Worm (Caenorhabditis elegans) whole organism, L4 larva: ENCODE measurements around the gene clec-82.

Source experiments
- D1046.2 ChIP-seq: fragments of 200-800 bp; sonication (Bioruptor generic); IDR thresholded peaks from 2 replicates; pipeline ENCODE4 v1.3.6; 2022; ENCODE audit warnings: missing genetic modification characterization, missing compliant biosample characterization
- aly-2 ChIP-seq: sonication (generic microtip); optimal IDR thresholded peaks from 2 replicates; lab custom pipeline; 2018; ENCODE audit warnings: missing biosample characterization, missing genetic modification characterization
- arid-1 ChIP-seq: fragments of 200-800 bp; sonication (Bioruptor generic); conservative IDR thresholded peaks from 2 replicates; pipeline ENCODE4 v1.3.6; 2022; ENCODE audit warnings: missing genetic modification reagents, missing genetic modification characterization, missing compliant biosample characterization
- cey-2 ChIP-seq: sonication (generic microtip); optimal IDR thresholded peaks from 3 replicates; lab custom pipeline; 2017; ENCODE audit warnings: missing genetic modification characterization, mild to moderate bottlenecking, missing compliant biosample characterization, antibody characterized with exemption, borderline replicate concordance; ENCODE audit not compliant: insufficient read depth
- daf-16 ChIP-seq, 3 experiments: sonication (generic microtip); optimal IDR thresholded peaks; 2 replicates each; lab custom pipeline; 2016 to 2017; ENCODE audit warnings: missing genetic modification characterization in 3 of 3, missing genetic modification reagents in 3 of 3, mild to moderate bottlenecking in 2 of 3, missing compliant biosample characterization in 2 of 3, missing biosample characterization in 1 of 3, moderate library complexity in 1 of 3
- egl-43 ChIP-seq: fragments of 200-800 bp; sonication (Bioruptor generic); IDR thresholded peaks from 2 replicates; pipeline ENCODE4 v1.3.6; 2022; ENCODE audit warnings: missing genetic modification reagents, missing genetic modification characterization, missing compliant biosample characterization
- fkh-10 ChIP-seq: fragments of 150-350 bp; optimal IDR thresholded peaks from 2 replicates; lab custom pipeline; 2014; ENCODE audit warnings: missing biosample characterization, missing genetic modification reagents, missing genetic modification characterization
- fos-1 ChIP-seq: fragments of 150-350 bp; optimal IDR thresholded peaks from 2 replicates; lab custom pipeline; 2014; ENCODE audit warnings: missing biosample characterization, missing genetic modification characterization
- lin-39 ChIP-seq: fragments of 150-350 bp; optimal IDR thresholded peaks from 2 replicates; lab custom pipeline; 2014; ENCODE audit warnings: missing biosample characterization, missing genetic modification reagents, missing genetic modification characterization
- lsy-2 ChIP-seq, 2 experiments: fragments of 150-350 bp in 1 of 2; sonication (generic microtip) in 1 of 2; optimal IDR thresholded peaks; 2 replicates each; lab custom pipeline; 2014 to 2017; ENCODE audit warnings: missing biosample characterization in 2 of 2, missing genetic modification characterization in 2 of 2
- nhr-11 ChIP-seq: fragments of 150-350 bp; optimal IDR thresholded peaks from 2 replicates; lab custom pipeline; 2014; ENCODE audit warnings: missing biosample characterization, missing genetic modification characterization
- nhr-237 ChIP-seq: sonication (generic microtip); optimal IDR thresholded peaks from 2 replicates; lab custom pipeline; 2017; ENCODE audit warnings: missing biosample characterization, missing genetic modification characterization
- nhr-25 ChIP-seq: sonication (generic microtip); optimal IDR thresholded peaks from 2 replicates; lab custom pipeline; 2017; ENCODE audit warnings: missing genetic modification characterization, mild to moderate bottlenecking, missing compliant biosample characterization, antibody characterized with exemption, moderate library complexity, borderline replicate concordance; ENCODE audit not compliant: insufficient read depth
- ztf-11 ChIP-seq: fragments of 150-350 bp; optimal IDR thresholded peaks from 2 replicates; lab custom pipeline; 2014; ENCODE audit warnings: missing biosample characterization, missing genetic modification characterization

DNA sequence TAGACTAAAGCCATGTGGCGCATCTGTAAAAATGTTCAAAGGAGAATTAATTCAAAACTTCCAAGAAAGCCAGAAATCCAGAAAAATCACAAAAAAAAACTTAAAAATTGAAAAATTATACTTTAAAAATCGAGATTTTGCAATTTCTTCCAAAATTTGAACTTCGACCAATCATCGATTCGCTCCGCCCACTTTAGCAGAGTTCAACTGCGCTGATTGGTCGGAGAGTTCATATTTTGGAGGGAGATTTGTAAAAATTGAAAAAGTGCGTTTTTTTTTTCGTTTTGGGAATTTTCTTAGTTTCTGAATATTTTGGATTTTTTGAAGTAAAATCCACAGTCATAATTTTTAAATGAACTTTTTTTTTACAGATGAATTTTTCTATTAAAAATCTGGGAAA is 41.5 kb upstream of the clec-82 start:
- TF ChIP-seq fos-1 (tag; lab: Kevin White, UChicago) (no peak), lin-39 (no peak), nhr-11 (no peak), fkh-10 (GFP tag; lab: Kevin White, UChicago) (no peak), lsy-2 (tag; optimal IDR thresholded peaks at IDR 0.05; lab: Kevin White, UChicago) (no peak), cey-2 (tag; lab: Kevin White, UChicago) (no peak), ztf-11 (no peak), aly-2 (tag; lab: Kevin White, UChicago) (no peak), nhr-25 (tag; lab: Kevin White, UChicago) (no peak), D1046.2 (no peak), arid-1 (GFP tag; lab: Robert Waterston, UW) (no peak), nhr-237 (tag; lab: Kevin White, UChicago) (no peak), egl-43 (GFP tag; lab: Robert Waterston, UW) (no peak), daf-16 (GFP tag; optimal IDR thresholded peaks at IDR 0.05; lab: Kevin White, UChicago) (no peak), daf-16 (tag; optimal IDR thresholded peaks at IDR 0.05; lab: Kevin White, UChicago) (no peak)
